Worm (Caenorhabditis elegans): ENCODE data around the gene K02E10.6.

DNA sequence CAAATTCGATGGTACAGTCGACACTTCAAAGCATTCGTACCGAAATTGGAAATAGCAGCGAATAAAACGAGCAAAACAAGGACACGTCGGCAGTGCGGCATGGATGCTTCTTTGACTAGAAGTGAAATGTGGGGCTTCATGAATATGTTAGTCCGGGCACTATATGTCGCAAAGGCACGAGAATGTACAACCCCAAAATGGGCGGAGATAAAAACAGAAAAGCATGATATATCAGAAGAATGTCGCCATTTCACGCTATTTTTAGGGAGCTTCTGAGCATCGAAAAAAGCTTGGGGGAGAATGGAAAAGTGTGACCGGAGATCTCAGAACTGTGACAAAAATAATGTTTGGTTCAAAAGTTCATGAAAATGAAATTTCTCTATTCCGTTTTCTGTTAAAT, 39.3 kb downstream of the K02E10.6 start, which contains the start of gene T07D1.3:
- TF ChIP-seq che-1 (tag; optimal IDR thresholded peaks at IDR 0.05) (no peak), ceh-19 (GFP tag; optimal IDR thresholded peaks at IDR 0.05) (no peak), pqm-1 (tag; optimal IDR thresholded peaks at IDR 0.05) (no peak), tbx-2 (tag; optimal IDR thresholded peaks at IDR 0.05) (no peak), elt-2 (tag; optimal IDR thresholded peaks at IDR 0.05) (no peak), K02D7.2 (tag; optimal IDR thresholded peaks at IDR 0.05) (no peak)
